Fruit fly (Drosophila melanogaster) whole organism, embryonic: ENCODE measurements around the gene CG10738.
A peak's percentile ranks its signal among the peaks of the same experiment; 100 is the strongest.

Source experiments
- Aef1 ChIP-seq: fragments of 200-800 bp; sonication (Bioruptor generic); IDR thresholded peaks from 3 replicates; pipeline ENCODE4 v1.3.6; 2022; ENCODE audit warnings: missing biosample characterization, missing genetic modification characterization
- B-H1 ChIP-seq: fragments of 200-800 bp; sonication (Bioruptor generic); IDR thresholded peaks from 3 replicates; pipeline ENCODE4 v1.3.6; 2022; ENCODE audit warnings: missing biosample characterization, missing genetic modification characterization
- CG1024 ChIP-seq: fragments of 200-800 bp; sonication (Bioruptor generic); IDR thresholded peaks from 2 replicates; pipeline ENCODE4 v1.3.6; 2022; ENCODE audit warnings: missing biosample characterization, missing genetic modification characterization
- CG10274 ChIP-seq: fragments of 200-800 bp; sonication (Bioruptor generic); optimal IDR thresholded peaks from 3 replicates; lab custom pipeline; 2017; ENCODE audit warnings: missing biosample characterization, mild to moderate bottlenecking, missing genetic modification characterization
- CG10462 ChIP-seq: fragments of 200-800 bp; sonication (Bioruptor generic); optimal IDR thresholded peaks from 2 replicates; lab custom pipeline; 2016; ENCODE audit warnings: missing biosample characterization, missing genetic modification characterization
- CG10959 ChIP-seq: fragments of 200-800 bp; sonication (Bioruptor generic); IDR thresholded peaks from 2 replicates; pipeline ENCODE4 v1.3.6; 2022; ENCODE audit warnings: missing biosample characterization, missing genetic modification characterization
- CG11398 ChIP-seq: fragments of 200-800 bp; sonication (Bioruptor generic); optimal IDR thresholded peaks from 2 replicates; lab custom pipeline; 2016; ENCODE audit warnings: missing biosample characterization, missing genetic modification characterization
- CG13296 ChIP-seq: fragments of 200-800 bp; sonication (Bioruptor generic); optimal IDR thresholded peaks from 3 replicates; lab custom pipeline; 2018; ENCODE audit warnings: missing biosample characterization, mild to moderate bottlenecking, missing genetic modification characterization
- CG14050 ChIP-seq: fragments of 200-800 bp; sonication (Bioruptor generic); IDR thresholded peaks from 3 replicates; pipeline ENCODE4 v1.3.6; 2022; ENCODE audit warnings: missing biosample characterization, missing genetic modification characterization
- CG14710 ChIP-seq: fragments of 200-800 bp; sonication (Bioruptor generic); optimal IDR thresholded peaks from 3 replicates; lab custom pipeline; 2019; ENCODE audit warnings: missing biosample characterization, mild to moderate bottlenecking, missing genetic modification characterization, moderate library complexity
- CG15514 ChIP-seq: fragments of 200-800 bp; sonication (Bioruptor generic); optimal IDR thresholded peaks from 3 replicates; lab custom pipeline; 2017; ENCODE audit warnings: missing biosample characterization, missing genetic modification characterization, mild to moderate bottlenecking, moderate library complexity, missing genetic modification reagents
- CG16779 ChIP-seq: fragments of 200-800 bp; sonication (Bioruptor generic); IDR thresholded peaks from 2 replicates; pipeline ENCODE4 v1.3.6; 2022; ENCODE audit warnings: missing biosample characterization, missing genetic modification characterization
- CG16813 ChIP-seq: fragments of 200-800 bp; sonication (Bioruptor generic); IDR thresholded peaks from 3 replicates; pipeline ENCODE4 v1.3.6; 2022; ENCODE audit warnings: missing biosample characterization, missing genetic modification characterization; ENCODE audit not compliant: partially characterized antibody
- CG17912 ChIP-seq: fragments of 200-800 bp; sonication (Bioruptor generic); optimal IDR thresholded peaks from 2 replicates; lab custom pipeline; 2018; ENCODE audit warnings: missing biosample characterization, mild to moderate bottlenecking, missing genetic modification characterization
- CG2712 ChIP-seq: fragments of 200-800 bp; optimal IDR thresholded peaks from 3 replicates; lab custom pipeline; 2019; ENCODE audit warnings: missing biosample characterization, mild to moderate bottlenecking, missing genetic modification characterization, moderate library complexity
- CG3281 ChIP-seq: fragments of 200-800 bp; sonication (Bioruptor generic); optimal IDR thresholded peaks from 3 replicates; lab custom pipeline; 2017; ENCODE audit warnings: missing biosample characterization, mild to moderate bottlenecking, missing genetic modification characterization
- CG3995 ChIP-seq: fragments of 200-800 bp; sonication (Bioruptor generic); optimal IDR thresholded peaks from 3 replicates; lab custom pipeline; 2016; ENCODE audit warnings: missing biosample characterization, missing genetic modification characterization
- CG43689 ChIP-seq: fragments of 200-800 bp; sonication (Bioruptor generic); IDR thresholded peaks from 2 replicates; pipeline ENCODE4 v1.3.6; 2022; ENCODE audit warnings: missing biosample characterization, missing genetic modification characterization
- CG4617 ChIP-seq: fragments of 200-800 bp; sonication (Bioruptor generic); optimal IDR thresholded peaks from 3 replicates; lab custom pipeline; 2016; ENCODE audit warnings: missing biosample characterization, missing genetic modification characterization, borderline replicate concordance
- CG7271 ChIP-seq: fragments of 200-800 bp; sonication (Bioruptor generic); optimal IDR thresholded peaks from 2 replicates; lab custom pipeline; 2018; ENCODE audit warnings: missing biosample characterization, mild to moderate bottlenecking, missing genetic modification characterization, moderate library complexity
- CHES-1-like ChIP-seq: fragments of 200-800 bp; sonication (Bioruptor generic); optimal IDR thresholded peaks from 2 replicates; lab custom pipeline; 2016; ENCODE audit warnings: missing biosample characterization, missing genetic modification characterization
- CrebB ChIP-seq: fragments of 200-800 bp; sonication (Bioruptor generic); optimal IDR thresholded peaks from 3 replicates; lab custom pipeline; 2018; ENCODE audit warnings: missing biosample characterization, mild to moderate bottlenecking, missing genetic modification characterization
- Dek ChIP-seq: fragments of 200-800 bp; sonication (Bioruptor generic); optimal IDR thresholded peaks from 3 replicates; lab custom pipeline; 2019; ENCODE audit warnings: missing biosample characterization, mild to moderate bottlenecking, missing genetic modification characterization, moderate library complexity
- Dip2 ChIP-seq: fragments of 200-800 bp; sonication (Bioruptor generic); IDR thresholded peaks from 2 replicates; pipeline ENCODE4 v1.3.6; 2022; ENCODE audit warnings: missing biosample characterization, missing genetic modification characterization
- E2f1 ChIP-seq: fragments of 200-800 bp; sonication (Bioruptor generic); IDR thresholded peaks from 2 replicates; pipeline ENCODE4 v1.3.6; 2022; ENCODE audit warnings: missing biosample characterization, missing genetic modification characterization
- H15 ChIP-seq: fragments of 200-800 bp; sonication (Bioruptor generic); IDR thresholded peaks from 3 replicates; pipeline ENCODE4 v1.3.6; 2022; ENCODE audit warnings: missing biosample characterization, missing genetic modification characterization
- Hmx ChIP-seq: fragments of 200-800 bp; sonication (Bioruptor generic); optimal IDR thresholded peaks from 2 replicates; lab custom pipeline; 2016; ENCODE audit warnings: missing biosample characterization, missing genetic modification characterization
- Jarid2 ChIP-seq: fragments of 200-800 bp; sonication (Bioruptor generic); optimal IDR thresholded peaks from 3 replicates; lab custom pipeline; 2017; ENCODE audit warnings: mild to moderate bottlenecking, missing biosample characterization, missing genetic modification reagents, missing genetic modification characterization
- Nf-YA ChIP-seq: fragments of 200-800 bp; sonication (Bioruptor generic); IDR thresholded peaks from 2 replicates; pipeline ENCODE4 v1.3.6; 2022; ENCODE audit warnings: missing biosample characterization, missing genetic modification characterization
- ac ChIP-seq: fragments of 200-800 bp; sonication (Bioruptor generic); optimal IDR thresholded peaks from 3 replicates; lab custom pipeline; 2017; ENCODE audit warnings: missing biosample characterization, mild to moderate bottlenecking, missing genetic modification characterization
- ash1 ChIP-seq: fragments of 200-800 bp; sonication (Bioruptor generic); optimal IDR thresholded peaks from 2 replicates; lab custom pipeline; 2018; ENCODE audit warnings: missing biosample characterization, mild to moderate bottlenecking, missing genetic modification characterization
- dimm ChIP-seq: fragments of 200-800 bp; sonication (Bioruptor generic); IDR thresholded peaks from 2 replicates; pipeline ENCODE4 v1.3.6; 2022; ENCODE audit warnings: missing biosample characterization, missing genetic modification characterization
- dmrt11E ChIP-seq: fragments of 200-800 bp; sonication (Bioruptor generic); optimal IDR thresholded peaks from 3 replicates; lab custom pipeline; 2018; ENCODE audit warnings: missing biosample characterization, mild to moderate bottlenecking, missing genetic modification characterization, moderate library complexity
- dmrt99B ChIP-seq: fragments of 200-800 bp; sonication (Bioruptor generic); optimal IDR thresholded peaks from 2 replicates; lab custom pipeline; 2018; ENCODE audit warnings: missing biosample characterization, mild to moderate bottlenecking, missing genetic modification characterization, moderate library complexity
- eve ChIP-seq, 2 experiments: fragments of >200 bp; optimal IDR thresholded peaks; 2 replicates each; lab custom pipeline; 2017; ENCODE audit warnings: missing biosample characterization in 2 of 2, missing genetic modification characterization in 2 of 2
- eyg ChIP-seq: fragments of 200-800 bp; sonication (Bioruptor generic); optimal IDR thresholded peaks from 3 replicates; lab custom pipeline; 2016; ENCODE audit warnings: missing biosample characterization, missing genetic modification characterization
- fd102C ChIP-seq: fragments of 200-800 bp; sonication (Bioruptor generic); optimal IDR thresholded peaks from 2 replicates; lab custom pipeline; 2018; ENCODE audit warnings: missing biosample characterization, mild to moderate bottlenecking, missing genetic modification characterization, moderate library complexity
- fd96Cb ChIP-seq: fragments of 200-800 bp; sonication (Bioruptor generic); optimal IDR thresholded peaks from 2 replicates; lab custom pipeline; 2018; ENCODE audit warnings: missing biosample characterization, mild to moderate bottlenecking, missing genetic modification characterization, moderate library complexity
- gfzf ChIP-seq: fragments of 200-800 bp; sonication (Bioruptor generic); optimal IDR thresholded peaks from 2 replicates; lab custom pipeline; 2016; ENCODE audit warnings: missing biosample characterization, mild to moderate bottlenecking, missing genetic modification characterization, moderate library complexity
- grn ChIP-seq: fragments of 200-800 bp; sonication (Bioruptor generic); optimal IDR thresholded peaks from 3 replicates; lab custom pipeline; 2017; ENCODE audit warnings: missing biosample characterization, missing genetic modification characterization
- hbn ChIP-seq: fragments of 200-800 bp; sonication (Bioruptor generic); IDR thresholded peaks from 2 replicates; pipeline ENCODE4 v1.3.6; 2022; ENCODE audit warnings: missing biosample characterization, missing genetic modification characterization; ENCODE audit not compliant: partially characterized antibody
- hkb ChIP-seq, 2 experiments: fragments of 200-800 bp in 1 of 2; fragments of >200 bp in 1 of 2; sonication (Bioruptor generic) in 1 of 2; IDR thresholded peaks in 1 of 2; optimal IDR thresholded peaks in 1 of 2; 2 replicates each; pipeline versions ENCODE4 v1.3.6 to Lab custom; 2017 to 2022; ENCODE audit warnings: missing biosample characterization in 1 of 2, missing genetic modification characterization in 1 of 2
- hth ChIP-seq: fragments of >200 bp; optimal IDR thresholded peaks from 2 replicates; lab custom pipeline; 2017; ENCODE audit warnings: inconsistent platforms
- insv ChIP-seq, 2 experiments: fragments of 200-800 bp; sonication (Bioruptor generic); optimal IDR thresholded peaks; 3 replicates each; lab custom pipeline; 2016 to 2018; ENCODE audit warnings: missing biosample characterization in 2 of 2, missing genetic modification characterization in 2 of 2
- oc ChIP-seq: fragments of 200-800 bp; sonication (Bioruptor generic); optimal IDR thresholded peaks from 2 replicates; lab custom pipeline; 2018; ENCODE audit warnings: missing biosample characterization, mild to moderate bottlenecking, missing genetic modification characterization, moderate library complexity
- schlank ChIP-seq: fragments of 200-800 bp; sonication (Bioruptor generic); optimal IDR thresholded peaks from 2 replicates; lab custom pipeline; 2018; ENCODE audit warnings: missing biosample characterization, mild to moderate bottlenecking, missing genetic modification characterization
- shn ChIP-seq: fragments of 200-800 bp; sonication (Bioruptor generic); optimal IDR thresholded peaks from 3 replicates; lab custom pipeline; 2016; ENCODE audit warnings: missing biosample characterization, missing genetic modification characterization
- sr ChIP-seq: fragments of 200-800 bp; sonication (Bioruptor generic); IDR thresholded peaks from 3 replicates; pipeline ENCODE4 v1.3.6; 2022; ENCODE audit warnings: missing biosample characterization, missing genetic modification characterization
- tgo ChIP-seq: fragments of 200-800 bp; sonication (Bioruptor generic); IDR thresholded peaks from 3 replicates; pipeline ENCODE4 v1.3.6; 2022; ENCODE audit warnings: missing biosample characterization, missing genetic modification characterization

CG10738 gene

dm6 chr3L:13478339-13479203, 28.0 kb downstream of the CG10738 start (continued):
- no peak for TF ChIP-seq CG14710 (tag; lab: Kevin White, UChicago)
- no peak for TF ChIP-seq CG17912 (GFP tag; lab: Kevin White, UChicago)
- TF ChIP-seq fd102C (GFP tag; lab: Kevin White, UChicago) = no peak
- TF ChIP-seq tgo (GFP tag; lab: Robert Waterston, UW) = no peak; the same call in 2 of the 3 replicates
- no peak for TF ChIP-seq CrebB (tag; lab: Kevin White, UChicago)
- TF ChIP-seq gfzf (GFP tag; lab: Kevin White, UChicago) = no peak
- no peak for TF ChIP-seq CG10959
- TF ChIP-seq CG10274 (GFP tag; lab: Kevin White, UChicago) = no peak
- no peak for TF ChIP-seq Jarid2 (GFP tag; lab: Kevin White, UChicago)
- TF ChIP-seq hth (lab: Kevin White, UChicago) = no peak
- TF ChIP-seq grn (GFP tag; lab: Kevin White, UChicago) = no peak
- TF ChIP-seq CG16779 (GFP tag; lab: Robert Waterston, UW) = no peak
- no peak for TF ChIP-seq CG43689 (GFP tag; lab: Robert Waterston, UW)
- no peak for TF ChIP-seq H15 (GFP tag; lab: Robert Waterston, UW)
- TF ChIP-seq CG2712 (tag; lab: Kevin White, UChicago) = no peak
- no peak for TF ChIP-seq dmrt99B (tag; lab: Kevin White, UChicago)
- TF ChIP-seq oc = no peak
- peak; percentile 8 for TF ChIP-seq CG13296 (GFP tag; lab: Kevin White, UChicago)
- TF ChIP-seq schlank (tag; lab: Kevin White, UChicago) = no peak
- TF ChIP-seq fd96Cb (tag; lab: Kevin White, UChicago) = no peak
- TF ChIP-seq ash1 (GFP tag; lab: Kevin White, UChicago) = no peak
- no peak for TF ChIP-seq eve (GFP tag; optimal IDR thresholded peaks at IDR 0.05; lab: Kevin White, UChicago)
- TF ChIP-seq sr (GFP tag; lab: Robert Waterston, UW) = 0 out of 3 replicates have a peak, but pooled peaks have one; percentile 37
- TF ChIP-seq CG4617 = no peak
- TF ChIP-seq Dek (tag; lab: Kevin White, UChicago) = no peak
- TF ChIP-seq CG10462 (GFP tag; lab: Kevin White, UChicago) = no peak
- TF ChIP-seq Aef1 = no peak
- TF ChIP-seq dmrt11E (tag; lab: Kevin White, UChicago) = no peak
- TF ChIP-seq E2f1 (GFP tag; lab: Robert Waterston, UW) = 0 out of 2 replicates have a peak, but pooled peaks have one; percentile 18
- no peak for TF ChIP-seq B-H1 (GFP tag; lab: Robert Waterston, UW)
- TF ChIP-seq CG16813 (GFP tag; lab: Robert Waterston, UW) = no peak
- no peak for TF ChIP-seq eyg (GFP tag; lab: Kevin White, UChicago)
- TF ChIP-seq CG11398 = no peak
- peak; percentile 32 for TF ChIP-seq CG15514
- no peak for TF ChIP-seq Nf-YA (GFP tag; lab: Robert Waterston, UW)
- TF ChIP-seq Hmx = no peak
- TF ChIP-seq Dip2 (GFP tag; lab: Robert Waterston, UW) = no peak
- TF ChIP-seq hbn (GFP tag; lab: Robert Waterston, UW) = no peak
- TF ChIP-seq ac (GFP tag; lab: Kevin White, UChicago) = no peak
- TF ChIP-seq CHES-1-like (GFP tag; lab: Kevin White, UChicago) = no peak
- no peak for TF ChIP-seq CG3281
- TF ChIP-seq insv (GFP tag; optimal IDR thresholded peaks at IDR 0.05; lab: Kevin White, UChicago) = no peak
- no peak for TF ChIP-seq dimm (GFP tag; lab: Robert Waterston, UW)
- no peak for TF ChIP-seq CG14050 (GFP tag; lab: Robert Waterston, UW)
- no peak for TF ChIP-seq shn (GFP tag; lab: Kevin White, UChicago)
- TF ChIP-seq CG1024 (GFP tag; lab: Robert Waterston, UW) = no peak
- no peak for TF ChIP-seq hkb (optimal IDR thresholded peaks at IDR 0.05; lab: Kevin White, UChicago)
- TF ChIP-seq hkb (GFP tag; IDR thresholded peaks at IDR 0.05; lab: Robert Waterston, UW) = no peak
- TF ChIP-seq CG7271 (tag; lab: Kevin White, UChicago) = no peak
- TF ChIP-seq CG3995 = no peak
